Fruit fly (Drosophila melanogaster): ENCODE data around the gene ppk18.

The ppk18 gene

dm6 chr2L:9757990-9758814, 12.6 kb downstream of the ppk18 start, which contains the start of gene zf30C (continued):
- TF ChIP-seq CG34376 (GFP tag; optimal IDR thresholded peaks at IDR 0.05) (peak; percentile 28), Bteb2 (GFP tag; optimal IDR thresholded peaks at IDR 0.05) (peak; percentile 85), hth (optimal IDR thresholded peaks at IDR 0.05) (no peak), CG5180 (GFP tag; optimal IDR thresholded peaks at IDR 0.05) (peak; percentile 33), cad (GFP tag; optimal IDR thresholded peaks at IDR 0.05) (no peak), CG10979 (tag; optimal IDR thresholded peaks at IDR 0.05) (peak; percentile 54), slbo (GFP tag; IDR thresholded peaks at IDR 0.05) (peak; percentile 97), CG32532 (GFP tag; IDR thresholded peaks at IDR 0.05) (peak; percentile 91), CoRest (tag; optimal IDR thresholded peaks at IDR 0.05) (peak; percentile 79), CG3163 (GFP tag; optimal IDR thresholded peaks at IDR 0.05) (peak; percentile 79), CG1792 (GFP tag; optimal IDR thresholded peaks at IDR 0.05) (peak; percentile 85), onecut (GFP tag; IDR thresholded peaks at IDR 0.05) (peak; percentile 77), CG31441 (GFP tag; IDR thresholded peaks at IDR 0.05) (peak; percentile 44), CG31388 (GFP tag; optimal IDR thresholded peaks at IDR 0.05) (peak; percentile 73), CG6813 (GFP tag; optimal IDR thresholded peaks at IDR 0.05) (peak; percentile 77), Sox100B (GFP tag; optimal IDR thresholded peaks at IDR 0.05) (peak; percentile 52), D19B (GFP tag; optimal IDR thresholded peaks at IDR 0.05) (peak; percentile 61), esg (GFP tag; conservative IDR thresholded peaks at IDR 0.05) (peak; percentile 49; the same call in 1 of the 2 replicates), pros (GFP tag; optimal IDR thresholded peaks at IDR 0.05) (no peak), CG9437 (GFP tag; optimal IDR thresholded peaks at IDR 0.05) (peak; percentile 57), unc-4 (GFP tag; IDR thresholded peaks at IDR 0.05; ENCODE audit: partially characterized antibody) (peak; percentile 41), croc (GFP tag; conservative IDR thresholded peaks at IDR 0.05) (peak; percentile 40), CG10209 (GFP tag; optimal IDR thresholded peaks at IDR 0.05) (peak; percentile 66), Antp (GFP tag; optimal IDR thresholded peaks at IDR 0.05) (peak; percentile 95), CG9932 (GFP tag; IDR thresholded peaks at IDR 0.05) (peak; percentile 94), vvl (GFP tag; IDR thresholded peaks at IDR 0.05) (peak; percentile 94), lilli (GFP tag; optimal IDR thresholded peaks at IDR 0.05) (peak; percentile 97), kay (GFP tag; optimal IDR thresholded peaks at IDR 0.05) (peak; percentile 76), CG10267 (tag; optimal IDR thresholded peaks at IDR 0.05) (peak; percentile 70), crol (GFP tag; IDR thresholded peaks at IDR 0.05) (no peak), gcm2 (GFP tag; optimal IDR thresholded peaks at IDR 0.05) (peak; percentile 62), schlank (tag; optimal IDR thresholded peaks at IDR 0.05) (peak; percentile 78), ttk (GFP tag; IDR thresholded peaks at IDR 0.05) (peak; percentile 84), CG10147 (GFP tag; optimal IDR thresholded peaks at IDR 0.05) (peak; percentile 56), ab (GFP tag; optimal IDR thresholded peaks at IDR 0.05) (peak; percentile 84), Atf6 (GFP tag; IDR thresholded peaks at IDR 0.05) (peak; percentile 82), pnt (GFP tag; optimal IDR thresholded peaks at IDR 0.05) (peak; percentile 90), CG2129 (GFP tag; IDR thresholded peaks at IDR 0.05; ENCODE audit: partially characterized antibody) (no peak), trh (GFP tag; optimal IDR thresholded peaks at IDR 0.05) (peak; percentile 66), bbx (GFP tag; IDR thresholded peaks at IDR 0.05; ENCODE audit: partially characterized antibody) (peak; percentile 45; the same call in 1 of the 2 replicates), CG7745 (tag; optimal IDR thresholded peaks at IDR 0.05) (no peak), Dfd (GFP tag; optimal IDR thresholded peaks at IDR 0.05) (no peak), crc (GFP tag; optimal IDR thresholded peaks at IDR 0.05) (peak; percentile 78), CG33213 (GFP tag; optimal IDR thresholded peaks at IDR 0.05) (peak; percentile 84), CG7928 (GFP tag; optimal IDR thresholded peaks at IDR 0.05) (peak; percentile 95), Oli (tag; optimal IDR thresholded peaks at IDR 0.05) (peak; percentile 72), Dref (GFP tag; IDR thresholded peaks at IDR 0.05) (peak; percentile 64), Awh (GFP tag; IDR thresholded peaks at IDR 0.05) (no peak; the same call in 1 of the 2 replicates), lbe (GFP tag; optimal IDR thresholded peaks at IDR 0.05) (peak; percentile 73)
